Worm (Caenorhabditis elegans): Measurements from ENCODE around the gene hif-1.

DNA sequence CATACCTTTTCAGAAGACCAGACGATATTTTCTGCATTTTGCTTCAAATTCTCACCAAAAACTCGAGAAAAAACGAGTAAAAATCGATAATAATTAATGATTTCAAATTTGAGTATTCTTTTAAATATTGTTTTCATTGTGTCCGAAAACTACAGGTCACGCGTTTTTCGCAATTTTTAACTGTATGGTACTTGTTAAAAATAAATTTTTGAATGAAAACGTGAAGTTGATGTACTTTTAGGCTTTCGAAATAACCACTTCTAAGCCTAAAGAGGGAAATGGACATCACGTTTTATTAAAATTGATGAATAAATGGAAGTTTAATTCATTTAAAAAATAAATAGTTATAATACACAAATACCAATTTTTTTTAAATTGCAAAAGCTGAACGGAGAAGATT is 22.7 kb downstream of the hif-1 start, which contains the start of gene Y44A6D.5:
- no peak for TF ChIP-seq pros-1 (tag; optimal IDR thresholded peaks at IDR 0.05)
- no peak for TF ChIP-seq zip-5 (tag; optimal IDR thresholded peaks at IDR 0.05)
- TF ChIP-seq sox-4 (tag; optimal IDR thresholded peaks at IDR 0.05): no peak
- no peak for TF ChIP-seq pqm-1 (tag; optimal IDR thresholded peaks at IDR 0.05)
- TF ChIP-seq pag-3 (tag; optimal IDR thresholded peaks at IDR 0.05; ENCODE audit: borderline replicate concordance): no peak
- no peak for TF ChIP-seq elt-2 (tag; optimal IDR thresholded peaks at IDR 0.05)
- no peak for TF ChIP-seq ceh-48 (tag; optimal IDR thresholded peaks at IDR 0.05)
- no peak for TF ChIP-seq ceh-14 (tag; optimal IDR thresholded peaks at IDR 0.05)
- TF ChIP-seq ceh-6 (GFP tag; optimal IDR thresholded peaks at IDR 0.05): no peak
- no peak for TF ChIP-seq pat-9 (tag; optimal IDR thresholded peaks at IDR 0.05)
- no peak for TF ChIP-seq hlh-30 (tag; optimal IDR thresholded peaks at IDR 0.05; ENCODE audit: insufficient read depth)
- TF ChIP-seq nhr-11 (tag; optimal IDR thresholded peaks at IDR 0.05): no peak

Data from whole organism, late embryonic.